Fruit fly (Drosophila melanogaster): ENCODE measurements around the gene CG42594.

Gene CG42594

DNA sequence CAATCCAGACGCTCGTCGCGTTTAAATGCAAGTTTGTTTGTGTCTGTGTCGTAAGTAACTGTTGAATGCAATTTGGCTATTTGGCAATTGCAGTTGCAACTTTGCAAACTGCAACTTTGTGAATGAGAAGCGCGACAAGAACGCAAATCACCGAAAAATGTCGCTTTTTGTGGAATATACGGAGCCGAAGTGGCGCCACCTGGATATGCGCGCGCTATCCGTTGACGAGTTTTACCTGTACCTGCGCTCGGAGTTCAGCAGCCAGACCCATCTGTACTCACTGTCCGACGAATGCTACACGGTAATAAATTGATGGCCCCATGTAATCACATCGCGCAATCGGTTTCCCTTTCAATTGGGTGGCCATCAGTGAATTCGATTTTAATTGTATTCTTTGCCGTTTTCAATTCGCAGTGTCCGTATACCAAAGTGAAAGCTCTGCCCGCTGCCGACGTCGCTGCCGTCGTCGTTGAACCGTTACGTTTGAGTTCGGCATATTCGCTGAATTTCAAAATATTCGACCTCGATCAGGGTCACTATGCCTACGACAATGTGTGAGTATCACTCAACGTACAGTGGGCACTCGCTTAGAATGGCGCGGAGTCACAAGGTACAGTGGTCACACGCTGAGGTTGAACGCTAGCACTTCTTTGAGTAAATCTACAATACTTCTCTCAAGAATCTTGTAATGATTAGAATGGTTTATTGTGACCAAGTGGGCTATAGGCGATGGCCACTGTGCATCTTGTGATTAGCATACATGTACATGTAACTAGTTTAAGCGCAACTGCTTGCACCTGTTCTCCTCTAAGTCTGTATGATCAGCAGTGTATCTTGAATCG, 78.6 kb downstream of the CG42594 start (continued):
- no peak for TF ChIP-seq pita (GFP tag; optimal IDR thresholded peaks at IDR 0.05)
- peak; percentile 90 for TF ChIP-seq Aef1 (GFP tag; IDR thresholded peaks at IDR 0.05)
- TF ChIP-seq HmgZ (tag; optimal IDR thresholded peaks at IDR 0.05) = peak; percentile 71
- TF ChIP-seq E2f2 (GFP tag; IDR thresholded peaks at IDR 0.05) = peak; percentile 60
- 0 out of 3 replicates have a peak, but pooled peaks have one; percentile 63 for TF ChIP-seq gce (GFP tag; IDR thresholded peaks at IDR 0.05)
- TF ChIP-seq CG8944 (GFP tag; optimal IDR thresholded peaks at IDR 0.05) = peak; percentile 89
- TF ChIP-seq Myb (GFP tag; optimal IDR thresholded peaks at IDR 0.05) = peak; percentile 71
- peak; percentile 79; the same call in 2 of the 3 replicates for TF ChIP-seq CG3726 (GFP tag; IDR thresholded peaks at IDR 0.05)
- peak; percentile 17 for TF ChIP-seq kah (GFP tag; optimal IDR thresholded peaks at IDR 0.05)
- peak; percentile 61; the same call in 1 of the 2 replicates for TF ChIP-seq CG31224 (GFP tag; IDR thresholded peaks at IDR 0.05)
- TF ChIP-seq nerfin-1 (tag; optimal IDR thresholded peaks at IDR 0.05) = peak; percentile 27
- peak; percentile 45 for TF ChIP-seq CG10431 (GFP tag; optimal IDR thresholded peaks at IDR 0.05)
- TF ChIP-seq sim (GFP tag; IDR thresholded peaks at IDR 0.05) = peak; percentile 56; the same call in 1 of the 2 replicates
- no peak for TF ChIP-seq CG6683 (GFP tag; optimal IDR thresholded peaks at IDR 0.05)
- peak; percentile 78 for TF ChIP-seq Hmr (GFP tag; optimal IDR thresholded peaks at IDR 0.05)
- peak; percentile 80 for TF ChIP-seq crc (GFP tag; optimal IDR thresholded peaks at IDR 0.05)
- peak; percentile 93 for TF ChIP-seq CG14441 (GFP tag; IDR thresholded peaks at IDR 0.05)
- TF ChIP-seq chif (GFP tag; optimal IDR thresholded peaks at IDR 0.05) = peak; percentile 72 to 82
- TF ChIP-seq CG10267 (tag; optimal IDR thresholded peaks at IDR 0.05) = peak; percentile 17
- TF ChIP-seq ssp (GFP tag; IDR thresholded peaks at IDR 0.05) = peak; percentile 81
- no peak for TF ChIP-seq abd-A (tag; optimal IDR thresholded peaks at IDR 0.05)
- peak; percentile 76 for TF ChIP-seq CG13624 (GFP tag; optimal IDR thresholded peaks at IDR 0.05)
- peak; percentile 83; the same call in 2 of the 3 replicates for TF ChIP-seq CG2889 (GFP tag; IDR thresholded peaks at IDR 0.05)
- TF ChIP-seq BEAF-32 (GFP tag; optimal IDR thresholded peaks at IDR 0.05) = no peak
- peak; percentile 48 for TF ChIP-seq dmrt11E (tag; optimal IDR thresholded peaks at IDR 0.05)
- peak; percentile 49 for TF ChIP-seq luna (GFP tag; optimal IDR thresholded peaks at IDR 0.05)
- peak; percentile 83 for TF ChIP-seq Xrp1 (GFP tag; IDR thresholded peaks at IDR 0.05)
- no peak for TF ChIP-seq CG10565 (GFP tag; optimal IDR thresholded peaks at IDR 0.05)
- TF ChIP-seq Blimp-1 (GFP tag; optimal IDR thresholded peaks at IDR 0.05) = peak; percentile 76
- peak; percentile 79 for TF ChIP-seq Atf-2 (GFP tag; optimal IDR thresholded peaks at IDR 0.05)
- peak; percentile 54 for TF ChIP-seq Camta (GFP tag; optimal IDR thresholded peaks at IDR 0.05)
- peak; percentile 80 for TF ChIP-seq CG10209 (GFP tag; optimal IDR thresholded peaks at IDR 0.05)
- peak; percentile 79 for TF ChIP-seq dmrt99B (tag; optimal IDR thresholded peaks at IDR 0.05)
- peak; percentile 65 for TF ChIP-seq ATbp (GFP tag; optimal IDR thresholded peaks at IDR 0.05)
- TF ChIP-seq bcd (GFP tag; optimal IDR thresholded peaks at IDR 0.05) = peak; percentile 83
- no peak for TF ChIP-seq Stat92E (GFP tag; optimal IDR thresholded peaks at IDR 0.05)
- TF ChIP-seq CG10543 (GFP tag; optimal IDR thresholded peaks at IDR 0.05) = peak; percentile 7
- TF ChIP-seq Gug (GFP tag; IDR thresholded peaks at IDR 0.05) = peak; percentile 94
- TF ChIP-seq CG16863 (GFP tag; optimal IDR thresholded peaks at IDR 0.05) = peak; percentile 77
- peak; percentile 70 for TF ChIP-seq CG11398 (GFP tag; optimal IDR thresholded peaks at IDR 0.05)
- peak; percentile 35 for TF ChIP-seq D19B (GFP tag; optimal IDR thresholded peaks at IDR 0.05)
- TF ChIP-seq gcm2 (GFP tag; optimal IDR thresholded peaks at IDR 0.05) = peak; percentile 81
- peak; percentile 77 for TF ChIP-seq fd96Cb (tag; optimal IDR thresholded peaks at IDR 0.05)
- TF ChIP-seq CG17359 (tag; optimal IDR thresholded peaks at IDR 0.05) = peak; percentile 86
- TF ChIP-seq btn (GFP tag; optimal IDR thresholded peaks at IDR 0.05) = peak; percentile 55
- TF ChIP-seq rib (GFP tag; IDR thresholded peaks at IDR 0.05) = peak; percentile 63
- TF ChIP-seq chm (GFP tag; IDR thresholded peaks at IDR 0.05) = peak; percentile 73; the same call in 1 of the 2 replicates
- peak; percentile 61 for TF ChIP-seq schlank (tag; optimal IDR thresholded peaks at IDR 0.05)

All from whole organism, embryonic.